Worm (Caenorhabditis elegans): ENCODE data around the gene epg-3.

epg-3 gene

ce11 chrIII:12934417-12934816 is at the start of gene epg-3:
TSS of gene epg-3 (plus strand) at chrIII:12934717.
- TF ChIP-seq hmg-11 (tag; optimal IDR thresholded peaks at IDR 0.05) (no peak), nfya-1 (tag; optimal IDR thresholded peaks at IDR 0.05; ENCODE audit: insufficient read depth) (peak; percentile 26), pha-4 (tag; optimal IDR thresholded peaks at IDR 0.05) (peak; percentile 57)

- TF ChIP-seq nhr-77 (tag; optimal IDR thresholded peaks at IDR 0.05) (no peak), pha-4 (tag; optimal IDR thresholded peaks at IDR 0.05) (no peak), nhr-237 (tag; optimal IDR thresholded peaks at IDR 0.05) (no peak), elt-3 (tag; optimal IDR thresholded peaks at IDR 0.05) (no peak), skn-1 (tag; optimal IDR thresholded peaks at IDR 0.05) (no peak), ceh-16 (tag; optimal IDR thresholded peaks at IDR 0.05) (no peak)
Observed at ce11 chrIII:12885153-12885552, 49.4 kb upstream of the epg-3 start.

ce11 chrIII:12891580-12891979 is 42.9 kb upstream of the epg-3 start, which contains the start of the genes Y37D8A.29 and unc-71:
TSS of gene Y37D8A.29 (minus strand) at chrIII:12891680.
TSS of gene unc-71 (minus strand) at chrIII:12891738.
- TF ChIP-seq zag-1 (tag; optimal IDR thresholded peaks at IDR 0.05), result no peak
- TF ChIP-seq aly-2 (tag; optimal IDR thresholded peaks at IDR 0.05), result no peak
- TF ChIP-seq nhr-67 (tag; optimal IDR thresholded peaks at IDR 0.05), result no peak
- no peak for TF ChIP-seq nhr-43 (tag; optimal IDR thresholded peaks at IDR 0.05; ENCODE audit: poor library complexity, severe bottlenecking)
- TF ChIP-seq ceh-28 (tag; optimal IDR thresholded peaks at IDR 0.05), result no peak
- no peak for TF ChIP-seq nhr-11 (tag; optimal IDR thresholded peaks at IDR 0.05)
- no peak for TF ChIP-seq elt-3 (tag; optimal IDR thresholded peaks at IDR 0.05)
- no peak for TF ChIP-seq nhr-76 (tag; optimal IDR thresholded peaks at IDR 0.05)
- no peak for TF ChIP-seq ztf-4 (tag; optimal IDR thresholded peaks at IDR 0.05)
- no peak for TF ChIP-seq lsy-12 (tag; optimal IDR thresholded peaks at IDR 0.05)
- no peak for TF ChIP-seq nhr-77 (tag; optimal IDR thresholded peaks at IDR 0.05)
- TF ChIP-seq eor-1 (tag; optimal IDR thresholded peaks at IDR 0.05), result no peak
- TF ChIP-seq unc-62 (GFP tag; optimal IDR thresholded peaks at IDR 0.05), result no peak
- no peak for TF ChIP-seq jun-1 (tag; optimal IDR thresholded peaks at IDR 0.05)
- TF ChIP-seq lin-15B (tag; optimal IDR thresholded peaks at IDR 0.05), result no peak

- peak; percentile 35 for TF ChIP-seq fkh-10 (GFP tag; optimal IDR thresholded peaks at IDR 0.05)
- TF ChIP-seq lin-39 (tag; optimal IDR thresholded peaks at IDR 0.05), result no peak
Observed at ce11 chrIII:12892767-12893166, 41.8 kb upstream of the epg-3 start.

ce11 chrIII:12894207-12894606 is 40.3 kb upstream of the epg-3 start:
- TF ChIP-seq unc-62 (GFP tag; optimal IDR thresholded peaks at IDR 0.05) (no peak), nhr-77 (tag; optimal IDR thresholded peaks at IDR 0.05) (no peak)

ce11 chrIII:12904052-12904451 is 30.5 kb upstream of the epg-3 start:
- TF ChIP-seq ztf-11 (tag; optimal IDR thresholded peaks at IDR 0.05) (no peak), lin-39 (tag; optimal IDR thresholded peaks at IDR 0.05) (peak; percentile 27), sea-2 (GFP tag; optimal IDR thresholded peaks at IDR 0.05) (no peak)

- TF ChIP-seq nhr-11 (tag; optimal IDR thresholded peaks at IDR 0.05) (peak; percentile 94), nhr-28 (tag; optimal IDR thresholded peaks at IDR 0.05) (peak; percentile 70), snpc-4 (tag; optimal IDR thresholded peaks at IDR 0.05) (peak; percentile 97), mml-1 (tag; optimal IDR thresholded peaks at IDR 0.05) (no peak), elt-1 (tag; optimal IDR thresholded peaks at IDR 0.05) (peak; percentile 87), egl-5 (tag; optimal IDR thresholded peaks at IDR 0.05) (peak; percentile 96), tbx-2 (tag; optimal IDR thresholded peaks at IDR 0.05) (peak; percentile 97), eor-1 (tag; optimal IDR thresholded peaks at IDR 0.05) (peak in 1 of 2 experiments; percentile 11), ceh-16 (tag; optimal IDR thresholded peaks at IDR 0.05) (peak; percentile 64), lin-39 (tag; optimal IDR thresholded peaks at IDR 0.05) (peak; percentile 99), ceh-82 (tag; optimal IDR thresholded peaks at IDR 0.05) (peak; percentile 97), nhr-67 (tag; optimal IDR thresholded peaks at IDR 0.05) (peak; percentile 10), jun-1 (tag; optimal IDR thresholded peaks at IDR 0.05) (peak; percentile 98), lin-15B (tag; optimal IDR thresholded peaks at IDR 0.05) (peak; percentile 99), fkh-10 (GFP tag; optimal IDR thresholded peaks at IDR 0.05) (peak; percentile 98), skn-1 (tag; optimal IDR thresholded peaks at IDR 0.05) (peak; percentile 97), pha-4 (tag; optimal IDR thresholded peaks at IDR 0.05) (peak; percentile 100), ama-1 (optimal IDR thresholded peaks at IDR 0.05) (peak; percentile 73), elt-2 (tag; optimal IDR thresholded peaks at IDR 0.05) (peak; percentile 94), ceh-28 (tag; optimal IDR thresholded peaks at IDR 0.05) (peak; percentile 99), ceh-9 (tag; optimal IDR thresholded peaks at IDR 0.05) (no peak), zag-1 (tag; optimal IDR thresholded peaks at IDR 0.05) (peak; percentile 85), R02D3.7 (tag; optimal IDR thresholded peaks at IDR 0.05) (peak; percentile 94), nfya-1 (tag; optimal IDR thresholded peaks at IDR 0.05; ENCODE audit: insufficient read depth) (peak; percentile 100), nhr-12 (tag; optimal IDR thresholded peaks at IDR 0.05) (no peak), pqm-1 (tag; optimal IDR thresholded peaks at IDR 0.05) (peak; percentile 95), sea-2 (GFP tag; optimal IDR thresholded peaks at IDR 0.05) (peak; percentile 85), nhr-25 (tag; optimal IDR thresholded peaks at IDR 0.05) (peak; percentile 99), lsy-12 (tag; optimal IDR thresholded peaks at IDR 0.05) (peak; percentile 99)
Observed at ce11 chrIII:12904987-12905541, 29.5 kb upstream of the epg-3 start, which contains the start of gene cox-5A. TSS of gene cox-5A (plus strand) at chrIII:12905491.
